Worm (Caenorhabditis elegans) whole organism, L2 larva: ENCODE data around the gene F23A7.5.

Experiments used
- aly-2 ChIP-seq: fragments of 150-350 bp; optimal IDR thresholded peaks from 2 replicates; lab custom pipeline; 2014; ENCODE audit warnings: missing biosample characterization, missing genetic modification characterization
- elt-1 ChIP-seq: fragments of 150-350 bp; optimal IDR thresholded peaks from 2 replicates; lab custom pipeline; 2014; ENCODE audit warnings: missing biosample characterization, missing genetic modification characterization
- fos-1 ChIP-seq: fragments of 150-350 bp; optimal IDR thresholded peaks from 2 replicates; lab custom pipeline; 2014; ENCODE audit warnings: missing biosample characterization, missing genetic modification characterization
- lin-13 ChIP-seq: fragments of 150-350 bp; optimal IDR thresholded peaks from 2 replicates; lab custom pipeline; 2014; ENCODE audit warnings: missing biosample characterization, missing genetic modification reagents, missing genetic modification characterization
- lsy-2 ChIP-seq, 2 experiments: fragments of 150-350 bp in 1 of 2; sonication (generic microtip) in 1 of 2; optimal IDR thresholded peaks; 2 replicates each; lab custom pipeline; 2014 to 2017; ENCODE audit warnings: missing biosample characterization in 2 of 2, missing genetic modification characterization in 2 of 2
- nhr-12 ChIP-seq: fragments of 150-350 bp; optimal IDR thresholded peaks from 2 replicates; lab custom pipeline; 2014; ENCODE audit warnings: missing biosample characterization, missing genetic modification characterization
- nhr-129 ChIP-seq: fragments of 150-350 bp; optimal IDR thresholded peaks from 2 replicates; lab custom pipeline; 2014; ENCODE audit warnings: missing biosample characterization, missing genetic modification characterization
- nhr-77 ChIP-seq: fragments of 150-350 bp; optimal IDR thresholded peaks from 2 replicates; lab custom pipeline; 2014; ENCODE audit warnings: missing biosample characterization, missing genetic modification characterization
- peb-1 ChIP-seq: fragments of 150-350 bp; optimal IDR thresholded peaks from 2 replicates; lab custom pipeline; 2014; ENCODE audit warnings: missing biosample characterization, missing genetic modification characterization
- skn-1 ChIP-seq: sonication (generic microtip); optimal IDR thresholded peaks from 2 replicates; lab custom pipeline; 2017; ENCODE audit warnings: missing biosample characterization, missing genetic modification characterization
- ztf-1 ChIP-seq: fragments of 200-800 bp; sonication (Bioruptor generic); conservative IDR thresholded peaks from 2 replicates; pipeline ENCODE4 v1.3.6; 2022; ENCODE audit warnings: missing genetic modification characterization, missing compliant biosample characterization
- ztf-11 ChIP-seq: sonication (generic microtip); optimal IDR thresholded peaks from 2 replicates; lab custom pipeline; 2017; ENCODE audit warnings: missing biosample characterization, missing genetic modification characterization
- ztf-4 ChIP-seq: fragments of 150-350 bp; optimal IDR thresholded peaks from 2 replicates; lab custom pipeline; 2014; ENCODE audit warnings: missing biosample characterization, missing genetic modification characterization

DNA sequence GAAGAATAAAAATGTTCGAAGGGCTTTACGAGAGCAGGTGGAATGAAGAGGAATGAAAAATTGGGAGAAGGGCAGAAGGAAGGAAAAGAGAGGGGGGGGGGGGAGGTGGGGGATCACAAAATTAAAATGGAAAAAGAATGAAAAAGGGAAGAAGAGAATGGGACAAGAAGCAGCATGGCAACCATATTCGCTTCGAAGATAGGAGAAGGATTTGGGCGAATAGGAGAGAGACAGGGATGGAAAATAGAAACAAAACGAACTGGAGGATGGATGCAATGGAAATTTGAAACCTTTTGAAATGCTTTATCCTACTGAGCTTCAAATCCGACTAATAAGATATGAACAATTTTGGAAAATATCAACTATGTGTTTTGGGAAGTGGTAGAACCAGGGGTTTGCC, 22.0 kb downstream of the F23A7.5 start, which contains the start of gene W10G6.6:
- TF ChIP-seq peb-1 (tag; lab: Kevin White, UChicago), result no peak
- no peak for TF ChIP-seq nhr-129 (tag; lab: Kevin White, UChicago)
- no peak for TF ChIP-seq elt-1 (tag; lab: Kevin White, UChicago)
- no peak for TF ChIP-seq aly-2 (tag; lab: Kevin White, UChicago)
- no peak for TF ChIP-seq ztf-11 (tag; lab: Kevin White, UChicago)
- TF ChIP-seq nhr-77 (tag; lab: Kevin White, UChicago), result no peak
- no peak for TF ChIP-seq lsy-2 (tag; optimal IDR thresholded peaks at IDR 0.05; lab: Kevin White, UChicago)
- no peak for TF ChIP-seq lin-13 (GFP tag; lab: Kevin White, UChicago)
- no peak for TF ChIP-seq ztf-4 (tag; lab: Kevin White, UChicago)
- no peak for TF ChIP-seq nhr-12 (tag; lab: Kevin White, UChicago)
- TF ChIP-seq skn-1 (tag; lab: Kevin White, UChicago), result no peak
- TF ChIP-seq ztf-1, result no peak
- no peak for TF ChIP-seq fos-1
